Fruit fly (Drosophila melanogaster): ENCODE results near the gene CG17328.

CG17328 gene

dm6 chr2L:16307026-16307703, 7.4 kb downstream of the CG17328 start, which contains the start of the genes CG5861 and Syx5 (continued):
- TF ChIP-seq sna (GFP tag; IDR thresholded peaks at IDR 0.05; ENCODE audit: partially characterized antibody): peak; percentile 95
- TF ChIP-seq CG13287 (GFP tag; IDR thresholded peaks at IDR 0.05; ENCODE audit: partially characterized antibody): peak; percentile 96
- TF ChIP-seq dmrt11E (tag; optimal IDR thresholded peaks at IDR 0.05): peak; percentile 22
- peak; percentile 85 for TF ChIP-seq Sry-β (GFP tag; optimal IDR thresholded peaks at IDR 0.05)
- peak; percentile 48 for TF ChIP-seq Med (GFP tag)
- peak; percentile 17; the same call in 1 of the 3 replicates for TF ChIP-seq CG14050 (GFP tag; IDR thresholded peaks at IDR 0.05)
- no peak for TF ChIP-seq usp (GFP tag; optimal IDR thresholded peaks at IDR 0.05)
- TF ChIP-seq slbo (GFP tag; IDR thresholded peaks at IDR 0.05): peak; percentile 80
- peak; percentile 91 for TF ChIP-seq HLH4C (GFP tag; IDR thresholded peaks at IDR 0.05; ENCODE audit: partially characterized antibody)
- TF ChIP-seq tx (GFP tag; optimal IDR thresholded peaks at IDR 0.05): no peak
- TF ChIP-seq kah (GFP tag; optimal IDR thresholded peaks at IDR 0.05): no peak
- TF ChIP-seq CG6765 (GFP tag; optimal IDR thresholded peaks at IDR 0.05): peak; percentile 17
- peak; percentile 78; the same call in 1 of the 2 replicates for TF ChIP-seq ato (GFP tag; IDR thresholded peaks at IDR 0.05; ENCODE audit: partially characterized antibody)
- peak in 1 of 2 experiments; percentile 72 for TF ChIP-seq dpn (GFP tag; optimal IDR thresholded peaks at IDR 0.05)
- peak; percentile 45; the same call in 1 of the 2 replicates for TF ChIP-seq CG11247 (GFP tag; IDR thresholded peaks at IDR 0.05)
- no peak for TF ChIP-seq org-1 (GFP tag; optimal IDR thresholded peaks at IDR 0.05)
- no peak for TF ChIP-seq crol (GFP tag; IDR thresholded peaks at IDR 0.05)
- no peak for TF ChIP-seq eyg (GFP tag; optimal IDR thresholded peaks at IDR 0.05)
- peak; percentile 69; the same call in 1 of the 2 replicates for TF ChIP-seq CG42726 (GFP tag; IDR thresholded peaks at IDR 0.05; ENCODE audit: partially characterized antibody)
- peak; percentile 87 for TF ChIP-seq Xbp1 (GFP tag; optimal IDR thresholded peaks at IDR 0.05)
- no peak for TF ChIP-seq fd64A (GFP tag; optimal IDR thresholded peaks at IDR 0.05)
- no peak for TF ChIP-seq dmrt99B (tag; optimal IDR thresholded peaks at IDR 0.05)
- peak; percentile 66 for TF ChIP-seq MESR4 (GFP tag; optimal IDR thresholded peaks at IDR 0.05)
- TF ChIP-seq Meics (GFP tag; optimal IDR thresholded peaks at IDR 0.05): peak; percentile 65
- no peak for TF ChIP-seq peb (GFP tag; IDR thresholded peaks at IDR 0.05)
- no peak for TF ChIP-seq CG6683 (GFP tag; optimal IDR thresholded peaks at IDR 0.05)
- TF ChIP-seq CG9727 (GFP tag; optimal IDR thresholded peaks at IDR 0.05): peak; percentile 45
- no peak for TF ChIP-seq cato (GFP tag; optimal IDR thresholded peaks at IDR 0.05; ENCODE audit: borderline replicate concordance)
- TF ChIP-seq CG10543 (GFP tag; optimal IDR thresholded peaks at IDR 0.05): peak; percentile 75
- TF ChIP-seq Scr (GFP tag; IDR thresholded peaks at IDR 0.05; ENCODE audit: partially characterized antibody): peak; percentile 95
- no peak for TF ChIP-seq MTF-1 (GFP tag; optimal IDR thresholded peaks at IDR 0.05; ENCODE audit: borderline replicate concordance)
- TF ChIP-seq CG17385 (GFP tag; optimal IDR thresholded peaks at IDR 0.05): peak; percentile 46
- peak; percentile 58; the same call in 1 of the 2 replicates for TF ChIP-seq CG14441 (GFP tag; IDR thresholded peaks at IDR 0.05)
- TF ChIP-seq HLHmδ (GFP tag; optimal IDR thresholded peaks at IDR 0.05): no peak
- peak; percentile 92 for TF ChIP-seq CG34224 (GFP tag; IDR thresholded peaks at IDR 0.05; ENCODE audit: partially characterized antibody)
- peak; percentile 78 for TF ChIP-seq CG14710 (tag; optimal IDR thresholded peaks at IDR 0.05)
- TF ChIP-seq Rx (GFP tag; IDR thresholded peaks at IDR 0.05): no peak
- TF ChIP-seq zf30C (GFP tag; optimal IDR thresholded peaks at IDR 0.05): no peak
- TF ChIP-seq CG8765 (GFP tag; IDR thresholded peaks at IDR 0.05): no peak
- peak; percentile 18 for TF ChIP-seq CG3995 (GFP tag; optimal IDR thresholded peaks at IDR 0.05)
- TF ChIP-seq pita (GFP tag; optimal IDR thresholded peaks at IDR 0.05): no peak
- TF ChIP-seq chn (GFP tag; optimal IDR thresholded peaks at IDR 0.05): no peak
- TF ChIP-seq Opbp (GFP tag; IDR thresholded peaks at IDR 0.05; ENCODE audit: partially characterized antibody): peak; percentile 76; the same call in 2 of the 3 replicates
- TF ChIP-seq schlank (tag; optimal IDR thresholded peaks at IDR 0.05): no peak
- TF ChIP-seq CkIIα-i1 (GFP tag; IDR thresholded peaks at IDR 0.05): no peak
- TF ChIP-seq CG10565 (GFP tag; optimal IDR thresholded peaks at IDR 0.05): no peak
- TF ChIP-seq toy (GFP tag; IDR thresholded peaks at IDR 0.05): no peak
- TF ChIP-seq maf-S (GFP tag; optimal IDR thresholded peaks at IDR 0.05): no peak

All from whole organism, embryonic.